In the genomic region with DNA sequence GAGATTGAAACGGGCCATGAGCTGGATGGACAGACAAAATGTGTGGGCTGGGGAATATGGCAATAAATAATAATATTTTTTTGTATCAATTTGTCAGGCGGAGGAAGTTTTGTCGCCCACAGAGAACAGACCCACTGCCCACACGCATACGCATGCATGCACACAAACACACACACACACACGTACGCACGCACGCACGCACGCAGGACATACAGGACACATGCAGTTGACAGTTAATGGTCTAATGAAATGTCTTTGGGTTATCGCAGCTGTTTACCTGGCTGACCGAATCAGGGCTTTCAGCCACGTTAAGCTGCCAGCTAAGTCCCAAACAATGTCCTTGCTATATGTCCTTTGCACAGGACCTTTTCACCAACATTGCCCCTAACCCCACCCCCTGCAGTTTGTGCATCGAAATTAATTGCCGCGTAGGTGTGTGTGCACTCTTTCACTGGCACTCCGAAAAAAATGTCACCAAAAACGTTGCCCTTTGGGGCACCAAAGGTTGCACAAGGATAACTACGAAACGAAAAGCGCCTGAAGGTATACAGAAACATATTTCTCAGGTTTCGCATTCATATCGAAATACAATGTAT, we compare ENCODE assay signal across 3 fruit fly cellular contexts.
A peak's percentile ranks its signal among the peaks of the same experiment; 100 is the strongest.
TF ChIP-seq lines count a peak whose summit lies in the region.

No protein-coding gene starts in this region.

- TF ChIP-seq CTCF in whole organism, embryonic (GFP tag; optimal IDR thresholded peaks at IDR 0.05; lab: Kevin White, UChicago), result no peak

TF ChIP-seq in whole organism, 6 proteins besides CTCF, POLR2A, EP300 and RAD21:
- peak; percentile 12 for TF ChIP-seq pan (optimal IDR thresholded peaks at IDR 0.05; lab: Kevin White, UChicago)
- no peak for TF ChIP-seq EcR (GFP tag; optimal IDR thresholded peaks at IDR 0.05; lab: Kevin White, UChicago)

TF ChIP-seq in whole organism, embryonic, 481 proteins besides CTCF, POLR2A, EP300 and RAD21:
- TF ChIP-seq Lim3 (GFP tag; IDR thresholded peaks at IDR 0.05; lab: Robert Waterston, UW) (no peak), Dfd (GFP tag; optimal IDR thresholded peaks at IDR 0.05; lab: Kevin White, UChicago) (peak in 1 of 2 experiments; percentile 92), Hr39 (optimal IDR thresholded peaks at IDR 0.05; lab: Kevin White, UChicago) (peak; percentile 99)
TF ChIP-seq in whole organism, embryonic: peak in this region for 2.

TF ChIP-seq in whole organism, wandering third instar larva, 38 proteins besides CTCF, POLR2A, EP300 and RAD21:
- TF ChIP-seq pan (optimal IDR thresholded peaks at IDR 0.05; lab: Kevin White, UChicago), result peak; percentile 74
- TF ChIP-seq Myc (optimal IDR thresholded peaks at IDR 0.05; lab: Kevin White, UChicago), result no peak
- peak; percentile 99 for TF ChIP-seq Dfd (GFP tag; optimal IDR thresholded peaks at IDR 0.05; lab: Kevin White, UChicago)
